Fruit fly (Drosophila melanogaster) whole organism, adult: ENCODE measurements around the gene AIF.

ENCODE experiments used
- CG11617 ChIP-seq: fragments of 200-800 bp; sonication (Bioruptor generic); optimal IDR thresholded peaks from 2 replicates; lab custom pipeline; 2017; ENCODE audit warnings: mild to moderate bottlenecking, missing biosample characterization, missing genetic modification reagents, missing genetic modification characterization
- CG1620 ChIP-seq: fragments of 200-800 bp; sonication (Bioruptor generic); optimal IDR thresholded peaks from 2 replicates; lab custom pipeline; 2016; ENCODE audit warnings: missing biosample characterization, missing genetic modification characterization
- CG33017 ChIP-seq: fragments of 200-800 bp; sonication (Bioruptor generic); optimal IDR thresholded peaks from 2 replicates; lab custom pipeline; 2018; ENCODE audit warnings: missing biosample characterization, mild to moderate bottlenecking, missing genetic modification characterization, moderate library complexity
- Crg-1 ChIP-seq: fragments of 200-800 bp; sonication (Bioruptor generic); optimal IDR thresholded peaks from 2 replicates; lab custom pipeline; 2016; ENCODE audit warnings: missing biosample characterization, missing genetic modification characterization
- bab1 ChIP-seq: fragments of 200-800 bp; sonication (Bioruptor generic); optimal IDR thresholded peaks from 3 replicates; lab custom pipeline; 2019; ENCODE audit warnings: missing biosample characterization, mild to moderate bottlenecking, missing genetic modification characterization, moderate library complexity
- cic ChIP-seq: fragments of 200-800 bp; sonication (Bioruptor generic); optimal IDR thresholded peaks from 2 replicates; lab custom pipeline; 2017; ENCODE audit warnings: missing biosample characterization, mild to moderate bottlenecking, missing genetic modification characterization, moderate library complexity
- cnc ChIP-seq, 2 experiments: fragments of >200 bp; optimal IDR thresholded peaks; 2 replicates each; lab custom pipeline; 2017
- kay ChIP-seq: fragments of 200-800 bp; sonication (Bioruptor generic); peaks from one replicate; lab custom pipeline; 2016; ENCODE audit warnings: missing biosample characterization, missing genetic modification characterization, borderline replicate concordance

- peak; percentile 93 for TF ChIP-seq cic (GFP tag; lab: Kevin White, UChicago)
- no peak for TF ChIP-seq CG33017 (tag; lab: Kevin White, UChicago)
- TF ChIP-seq kay (GFP tag; lab: Kevin White, UChicago) = peak; percentile 70
- peak; percentile 35 for TF ChIP-seq CG11617 (GFP tag; lab: Kevin White, UChicago)
- no peak for TF ChIP-seq CG1620 (GFP tag; lab: Kevin White, UChicago)
- TF ChIP-seq Crg-1 (GFP tag; lab: Kevin White, UChicago) = no peak
- TF ChIP-seq bab1 = no peak
- no peak for TF ChIP-seq cnc (optimal IDR thresholded peaks at IDR 0.05; lab: Kevin White, UChicago)
Measured at dm6 chr2L:2171366-2172078, 20.0 kb downstream of the AIF start.
